Worm (Caenorhabditis elegans): Measurements from ENCODE around the gene Y59H11AR.4.
A peak's percentile ranks its signal among the peaks of the same experiment; 100 is the strongest.

DNA sequence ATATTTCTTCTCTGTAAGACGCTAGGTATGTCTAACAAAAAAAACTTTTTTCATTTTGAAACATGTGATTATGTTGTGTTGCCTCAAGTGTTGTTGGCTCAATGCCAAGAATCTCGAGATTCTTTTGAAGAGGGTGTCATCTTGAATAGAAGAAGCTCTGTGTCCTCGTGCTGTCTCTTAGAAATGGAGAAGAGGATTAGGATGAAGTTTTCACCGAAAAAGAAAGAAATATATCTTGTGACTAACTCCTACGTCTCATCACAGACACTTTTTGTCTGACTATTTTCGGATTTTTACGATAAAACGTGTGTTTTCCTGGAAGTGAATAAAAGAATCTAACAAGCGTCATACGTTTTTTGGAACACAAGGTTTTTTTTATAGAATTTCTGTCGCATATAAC, 13.0 kb downstream of the Y59H11AR.4 start:
- TF ChIP-seq nhr-237 (tag; optimal IDR thresholded peaks at IDR 0.05): no peak
- TF ChIP-seq crh-2 (tag; optimal IDR thresholded peaks at IDR 0.05): peak; percentile 45
- no peak for TF ChIP-seq nhr-12 (tag; optimal IDR thresholded peaks at IDR 0.05)
- no peak for TF ChIP-seq fos-1 (tag; optimal IDR thresholded peaks at IDR 0.05)
- TF ChIP-seq elt-3 (tag; optimal IDR thresholded peaks at IDR 0.05): no peak
- no peak for TF ChIP-seq lin-39 (tag; optimal IDR thresholded peaks at IDR 0.05)
- no peak for TF ChIP-seq lin-13 (GFP tag; optimal IDR thresholded peaks at IDR 0.05)
- no peak for TF ChIP-seq mab-5 (tag; optimal IDR thresholded peaks at IDR 0.05)
- TF ChIP-seq ama-1 (optimal IDR thresholded peaks at IDR 0.05): no peak
- TF ChIP-seq sma-3 (GFP tag; optimal IDR thresholded peaks at IDR 0.05): no peak
- no peak for TF ChIP-seq nhr-10 (tag; optimal IDR thresholded peaks at IDR 0.05)
- TF ChIP-seq sma-9 (GFP tag; optimal IDR thresholded peaks at IDR 0.05): peak; percentile 16
- TF ChIP-seq sma-9 (tag; optimal IDR thresholded peaks at IDR 0.05): no peak
- no peak for TF ChIP-seq skn-1 (tag; optimal IDR thresholded peaks at IDR 0.05)
